Worm (Caenorhabditis elegans) whole organism, mixed stage, embryonic: ENCODE results near the gene mboa-1.

Experiments used
- blmp-1 ChIP-seq: fragments of 150-350 bp; optimal IDR thresholded peaks from 2 replicates; lab custom pipeline; 2014; ENCODE audit warnings: missing biosample characterization, missing genetic modification characterization
- elt-3 ChIP-seq: fragments of 150-350 bp; optimal IDR thresholded peaks from 2 replicates; lab custom pipeline; 2014; ENCODE audit warnings: missing biosample characterization, missing genetic modification characterization
- flh-1 ChIP-seq: fragments of 200-800 bp; sonication (Bioruptor generic); optimal IDR thresholded peaks from 2 replicates; lab custom pipeline; 2018; ENCODE audit warnings: mild to moderate bottlenecking, missing genetic modification characterization, moderate library complexity, missing compliant biosample characterization
- nhr-76 ChIP-seq: sonication (generic microtip); optimal IDR thresholded peaks from 2 replicates; lab custom pipeline; 2017; ENCODE audit warnings: missing biosample characterization, missing genetic modification characterization
- unc-120 ChIP-seq: sonication (generic microtip); optimal IDR thresholded peaks from 2 replicates; lab custom pipeline; 2017; ENCODE audit warnings: missing genetic modification characterization, missing compliant biosample characterization; ENCODE audit not compliant: poor library complexity, severe bottlenecking

DNA sequence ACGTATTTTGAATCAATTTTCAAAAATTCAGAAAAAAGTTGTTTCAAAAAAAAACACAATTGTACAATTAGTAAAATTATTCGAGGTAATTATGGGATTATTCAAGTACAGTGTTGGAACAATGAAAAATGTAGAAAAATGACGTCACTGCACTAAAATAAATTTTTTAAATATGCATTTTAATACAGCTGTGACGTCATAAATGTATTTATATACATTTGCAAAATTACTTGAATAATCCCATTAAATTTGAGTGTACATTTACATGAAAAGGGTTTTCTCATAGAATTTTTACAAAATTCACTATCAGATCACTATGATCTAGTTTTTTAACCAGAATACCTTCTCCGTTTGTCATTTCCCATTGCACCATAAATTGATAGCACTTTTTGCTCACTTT is 42.0 kb upstream of the mboa-1 start:
- TF ChIP-seq flh-1 (no peak), unc-120 (no peak), blmp-1 (tag; lab: Kevin White, UChicago) (no peak), elt-3 (tag; lab: Kevin White, UChicago) (no peak), nhr-76 (tag; lab: Kevin White, UChicago) (no peak)
